Worm (Caenorhabditis elegans) whole organism, L4 larva: ENCODE data around the gene syx-16.
A peak's percentile ranks its signal among the peaks of the same experiment; 100 is the strongest.

ENCODE experiments used
- F37D6.2 ChIP-seq: sonication (generic microtip); optimal IDR thresholded peaks from 2 replicates; lab custom pipeline; 2016; ENCODE audit warnings: mild to moderate bottlenecking, missing genetic modification characterization, missing compliant biosample characterization
- F44E2.7 ChIP-seq: fragments of 200-800 bp; sonication (Bioruptor generic); IDR thresholded peaks from 2 replicates; pipeline ENCODE4 v2.1.2; 2022; ENCODE audit warnings: missing genetic modification characterization, missing compliant biosample characterization
- T20F7.1 ChIP-seq: fragments of 200-800 bp; sonication (Bioruptor generic); optimal IDR thresholded peaks from 2 replicates; lab custom pipeline; 2018; ENCODE audit warnings: mild to moderate bottlenecking, missing genetic modification characterization, missing compliant biosample characterization
- T26A8.4 ChIP-seq: fragments of 200-800 bp; sonication (Bioruptor generic); IDR thresholded peaks from 2 replicates; pipeline ENCODE4 v1.3.6; 2022; ENCODE audit warnings: missing genetic modification characterization, missing compliant biosample characterization
- aha-1 ChIP-seq: fragments of 150-350 bp; peaks from one replicate; lab custom pipeline; 2014; ENCODE audit warnings: missing biosample characterization, missing genetic modification characterization
- arid-1 ChIP-seq: fragments of 200-800 bp; sonication (Bioruptor generic); conservative IDR thresholded peaks from 2 replicates; pipeline ENCODE4 v1.3.6; 2022; ENCODE audit warnings: missing genetic modification reagents, missing genetic modification characterization, missing compliant biosample characterization
- ceh-82 ChIP-seq: sonication (generic microtip); optimal IDR thresholded peaks from 2 replicates; lab custom pipeline; 2017; ENCODE audit warnings: missing biosample characterization, missing genetic modification characterization
- ces-1 ChIP-seq: fragments of 150-350 bp; sonication (generic microtip); optimal IDR thresholded peaks from 4 replicates; lab custom pipeline; 2014; ENCODE audit warnings: missing biosample characterization, missing genetic modification reagents, missing genetic modification characterization
- ctbp-1 ChIP-seq: fragments of 200-800 bp; sonication (Bioruptor generic); IDR thresholded peaks from 2 replicates; pipeline ENCODE4 v1.3.6; 2022; ENCODE audit warnings: missing genetic modification reagents, missing genetic modification characterization, missing compliant biosample characterization
- daf-16 ChIP-seq, 3 experiments: sonication (generic microtip); optimal IDR thresholded peaks; 2 replicates each; lab custom pipeline; 2016 to 2017; ENCODE audit warnings: missing genetic modification characterization in 3 of 3, missing genetic modification reagents in 3 of 3, mild to moderate bottlenecking in 2 of 3, missing compliant biosample characterization in 2 of 3, missing biosample characterization in 1 of 3, moderate library complexity in 1 of 3
- daf-8 ChIP-seq: fragments of 200-800 bp; sonication (Bioruptor generic); IDR thresholded peaks from 2 replicates; pipeline ENCODE4 v1.3.6; 2022; ENCODE audit warnings: missing genetic modification characterization, missing compliant biosample characterization
- dmd-8 ChIP-seq: fragments of 200-800 bp; sonication (Bioruptor generic); IDR thresholded peaks from 2 replicates; pipeline ENCODE4 v1.3.6; 2022; ENCODE audit warnings: missing genetic modification characterization, missing compliant biosample characterization
- dpl-1 ChIP-seq: fragments of 150-350 bp; optimal IDR thresholded peaks from 2 replicates; lab custom pipeline; 2014; ENCODE audit warnings: missing biosample characterization, missing genetic modification reagents, missing genetic modification characterization
- duxl-1 ChIP-seq: sonication (generic microtip); optimal IDR thresholded peaks from 2 replicates; lab custom pipeline; 2016; ENCODE audit warnings: mild to moderate bottlenecking, missing genetic modification characterization, moderate library complexity, missing compliant biosample characterization; ENCODE audit not compliant: poor library complexity
- dve-1 ChIP-seq: sonication (generic microtip); optimal IDR thresholded peaks from 2 replicates; lab custom pipeline; 2017; ENCODE audit warnings: antibody characterized with exemption, mild to moderate bottlenecking, missing genetic modification characterization, missing compliant biosample characterization; ENCODE audit not compliant: insufficient read depth
- hlh-30 ChIP-seq: sonication (generic microtip); optimal IDR thresholded peaks from 2 replicates; lab custom pipeline; 2017; ENCODE audit warnings: antibody characterized with exemption, mild to moderate bottlenecking, missing genetic modification characterization, missing compliant biosample characterization; ENCODE audit not compliant: insufficient read depth
- lin-15B ChIP-seq: fragments of 150-350 bp; sonication (generic microtip); optimal IDR thresholded peaks from 3 replicates; lab custom pipeline; 2014; ENCODE audit warnings: missing biosample characterization, missing genetic modification characterization
- lin-38 ChIP-seq: fragments of 200-800 bp; sonication (Bioruptor generic); IDR thresholded peaks from 2 replicates; pipeline ENCODE4 v1.3.6; 2022; ENCODE audit warnings: missing genetic modification reagents, missing genetic modification characterization, missing compliant biosample characterization
- lsy-2 ChIP-seq, 2 experiments: fragments of 150-350 bp in 1 of 2; sonication (generic microtip) in 1 of 2; optimal IDR thresholded peaks; 2 replicates each; lab custom pipeline; 2014 to 2017; ENCODE audit warnings: missing biosample characterization in 2 of 2, missing genetic modification characterization in 2 of 2
- mep-1 ChIP-seq: fragments of 150-350 bp; sonication (generic microtip); optimal IDR thresholded peaks from 3 replicates; lab custom pipeline; 2014; ENCODE audit warnings: missing biosample characterization, missing genetic modification characterization
- mes-2 ChIP-seq: sonication (generic microtip); optimal IDR thresholded peaks from 2 replicates; lab custom pipeline; 2016; ENCODE audit warnings: missing genotype, mild to moderate bottlenecking, missing genetic modification characterization, missing compliant biosample characterization; ENCODE audit not compliant: poor library complexity, severe bottlenecking
- nhr-25 ChIP-seq: sonication (generic microtip); optimal IDR thresholded peaks from 2 replicates; lab custom pipeline; 2017; ENCODE audit warnings: missing genetic modification characterization, mild to moderate bottlenecking, missing compliant biosample characterization, antibody characterized with exemption, moderate library complexity, borderline replicate concordance; ENCODE audit not compliant: insufficient read depth
- nhr-42 ChIP-seq: fragments of 200-800 bp; sonication (Bioruptor generic); IDR thresholded peaks from 2 replicates; pipeline ENCODE4 v1.3.6; 2022; ENCODE audit warnings: missing genetic modification characterization, missing compliant biosample characterization
- nhr-48 ChIP-seq: sonication (generic microtip); optimal IDR thresholded peaks from 2 replicates; lab custom pipeline; 2016; ENCODE audit warnings: mild to moderate bottlenecking, missing genetic modification characterization, missing compliant biosample characterization
- nhr-6 ChIP-seq: fragments of 150-350 bp; optimal IDR thresholded peaks from 2 replicates; lab custom pipeline; 2014; ENCODE audit warnings: missing biosample characterization, missing genetic modification characterization
- nhr-76 ChIP-seq: fragments of 150-350 bp; optimal IDR thresholded peaks from 2 replicates; lab custom pipeline; 2014; ENCODE audit warnings: missing biosample characterization, missing genetic modification characterization
- php-3 ChIP-seq: fragments of 200-800 bp; sonication (Bioruptor generic); IDR thresholded peaks from 2 replicates; pipeline ENCODE4 v1.3.6; 2022; ENCODE audit warnings: missing genetic modification reagents, missing genetic modification characterization, missing compliant biosample characterization
- pqm-1 ChIP-seq: sonication (generic microtip); optimal IDR thresholded peaks from 2 replicates; lab custom pipeline; 2017; ENCODE audit warnings: missing biosample characterization, missing genetic modification characterization
- rbr-2 ChIP-seq: sonication (generic microtip); optimal IDR thresholded peaks from 2 replicates; lab custom pipeline; 2016; ENCODE audit warnings: missing genotype, missing genetic modification characterization, missing compliant biosample characterization
- spr-1 ChIP-seq: sonication (generic microtip); optimal IDR thresholded peaks from 2 replicates; lab custom pipeline; 2016; ENCODE audit warnings: mild to moderate bottlenecking, missing genetic modification characterization, missing compliant biosample characterization
- spr-3 ChIP-seq: fragments of 200-800 bp; sonication (Bioruptor generic); optimal IDR thresholded peaks from 2 replicates; lab custom pipeline; 2018; ENCODE audit warnings: mild to moderate bottlenecking, missing genetic modification characterization, missing compliant biosample characterization
- tag-97 ChIP-seq: fragments of 200-800 bp; sonication (Bioruptor generic); IDR thresholded peaks from 2 replicates; pipeline ENCODE4 v1.3.6; 2022; ENCODE audit warnings: missing genetic modification characterization, missing compliant biosample characterization
- unc-130 ChIP-seq: sonication (generic microtip); optimal IDR thresholded peaks from 2 replicates; lab custom pipeline; 2016; ENCODE audit warnings: missing genetic modification reagents, missing genetic modification characterization, missing compliant biosample characterization
- vab-7 ChIP-seq: fragments of 200-800 bp; sonication (Bioruptor generic); IDR thresholded peaks from 2 replicates; pipeline ENCODE4 v1.3.6; 2022; ENCODE audit warnings: missing genetic modification reagents, missing genetic modification characterization, missing compliant biosample characterization
- zfp-2 ChIP-seq: sonication (generic microtip); optimal IDR thresholded peaks from 2 replicates; lab custom pipeline; 2016; ENCODE audit warnings: mild to moderate bottlenecking, missing genetic modification characterization, missing compliant biosample characterization
- zfp-3 ChIP-seq: fragments of 200-800 bp; sonication (Bioruptor generic); conservative IDR thresholded peaks from 2 replicates; pipeline ENCODE4 v1.3.6; 2022; ENCODE audit warnings: missing genetic modification reagents, missing genetic modification characterization, missing compliant biosample characterization
- zip-2 ChIP-seq: fragments of 150-350 bp; optimal IDR thresholded peaks from 2 replicates; lab custom pipeline; 2014; ENCODE audit warnings: missing biosample characterization, missing genetic modification characterization
- ztf-7 ChIP-seq: fragments of 150-350 bp; optimal IDR thresholded peaks from 2 replicates; lab custom pipeline; 2014; ENCODE audit warnings: missing biosample characterization, missing genetic modification characterization

syx-16 gene

DNA sequence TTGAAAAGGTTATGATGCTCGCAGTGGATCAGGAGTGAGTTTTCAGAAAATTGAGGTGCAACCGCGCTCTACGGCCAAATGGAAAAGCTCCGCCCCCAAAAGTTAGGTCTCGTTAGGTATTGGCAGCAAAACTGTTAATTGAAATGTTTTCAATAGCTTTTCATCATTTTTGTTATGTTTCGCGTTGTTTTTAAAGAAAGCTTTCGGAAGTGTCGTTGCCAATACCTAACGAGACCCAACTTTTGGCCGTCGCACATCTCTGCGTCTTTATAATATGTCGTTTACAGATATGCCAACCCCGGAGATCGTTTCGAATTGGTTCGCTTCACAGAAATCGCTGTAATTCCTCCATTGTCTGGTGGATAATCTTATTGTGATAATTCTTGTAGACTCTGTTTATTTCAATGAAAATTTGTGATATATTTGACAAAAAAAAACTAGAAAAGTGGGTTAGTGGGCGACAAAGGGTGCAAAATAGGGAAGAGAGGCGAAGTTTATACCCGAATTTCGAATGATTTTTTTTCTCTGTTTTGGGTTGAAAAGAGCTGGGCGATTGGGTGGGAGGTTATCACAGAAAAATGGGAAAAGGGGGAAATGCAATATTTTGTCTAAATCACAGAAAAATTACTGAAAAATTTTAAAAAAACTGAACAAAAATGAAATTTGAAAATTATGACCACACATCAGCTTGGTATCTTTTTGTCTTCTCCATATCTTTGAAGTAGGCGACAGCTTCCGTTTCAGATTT, 12.4 kb downstream of the syx-16 start (continued):
- TF ChIP-seq unc-130 (GFP tag; lab: Kevin White, UChicago): no peak
- no peak for TF ChIP-seq daf-16 (GFP tag; optimal IDR thresholded peaks at IDR 0.05; lab: Kevin White, UChicago)
- peak; percentile 54 for TF ChIP-seq daf-16 (tag; optimal IDR thresholded peaks at IDR 0.05; lab: Kevin White, UChicago)
- TF ChIP-seq spr-3 (GFP tag; lab: Kevin White, UChicago): no peak
- no peak for TF ChIP-seq tag-97 (GFP tag; lab: Robert Waterston, UW)
- TF ChIP-seq aha-1 (tag; lab: Kevin White, UChicago): peak; percentile 97
- TF ChIP-seq, all 104 proteins: peak for 28

ce11 chrIII:5195690-5196089, 13.2 kb downstream of the syx-16 start, which contains the start of gene moc-6:
moc-6 (plus strand) TSS chrIII:5195990.
- no peak for TF ChIP-seq pqm-1 (tag; lab: Kevin White, UChicago)
- TF ChIP-seq nhr-48 (tag; lab: Kevin White, UChicago): no peak
- TF ChIP-seq lin-15B (tag; lab: Kevin White, UChicago): no peak
- TF ChIP-seq nhr-76 (tag; lab: Kevin White, UChicago): no peak
- no peak for TF ChIP-seq php-3 (GFP tag; lab: Robert Waterston, UW)
- no peak for TF ChIP-seq zfp-3
- no peak for TF ChIP-seq spr-1 (tag; lab: Kevin White, UChicago)
- TF ChIP-seq nhr-6 (tag; lab: Kevin White, UChicago): no peak
- TF ChIP-seq arid-1: no peak
- TF ChIP-seq mep-1: no peak
- no peak for TF ChIP-seq zip-2 (tag; lab: Kevin White, UChicago)
- TF ChIP-seq ztf-7 (tag; lab: Kevin White, UChicago): no peak
- TF ChIP-seq mes-2 (tag; lab: Kevin White, UChicago): no peak
- TF ChIP-seq ctbp-1: no peak
- TF ChIP-seq T20F7.1: no peak
- TF ChIP-seq nhr-42 (GFP tag; lab: Robert Waterston, UW): no peak
- no peak for TF ChIP-seq dmd-8

- TF ChIP-seq aha-1 (tag; lab: Kevin White, UChicago): no peak
- TF ChIP-seq nhr-25 (tag; lab: Kevin White, UChicago): no peak
- peak; percentile 39 for TF ChIP-seq hlh-30 (tag; lab: Kevin White, UChicago)
- no peak for TF ChIP-seq vab-7
- no peak for TF ChIP-seq F37D6.2
These were observed 15.6 kb downstream of the syx-16 start for ce11 chrIII:5193266-5193665.

- TF ChIP-seq zfp-2 (no peak), rbr-2 (tag; lab: Kevin White, UChicago) (no peak), mes-2 (tag; lab: Kevin White, UChicago) (peak; percentile 63), lsy-2 (tag; optimal IDR thresholded peaks at IDR 0.05; lab: Kevin White, UChicago) (peak in 1 of 2 experiments; percentile 65), hlh-30 (tag; lab: Kevin White, UChicago) (peak; percentile 39), F44E2.7 (GFP tag; lab: Robert Waterston, UW) (no peak), duxl-1 (tag; lab: Kevin White, UChicago) (no peak), ces-1 (GFP tag; lab: Kevin White, UChicago) (peak; percentile 6), T26A8.4 (GFP tag; lab: Robert Waterston, UW) (no peak), mep-1 (peak; percentile 28), zfp-3 (no peak), dve-1 (tag; lab: Kevin White, UChicago) (peak; percentile 33), lin-38 (GFP tag; lab: Robert Waterston, UW) (peak; percentile 75), F37D6.2 (no peak), ceh-82 (tag; lab: Kevin White, UChicago) (no peak), daf-8 (GFP tag; lab: Robert Waterston, UW) (no peak), spr-1 (tag; lab: Kevin White, UChicago) (no peak), ztf-7 (tag; lab: Kevin White, UChicago) (peak; percentile 9), dpl-1 (GFP tag; lab: Kevin White, UChicago) (peak; percentile 77)
These were observed 18.2 kb downstream of the syx-16 start, which contains the start of gene hira-1 for ce11 chrIII:5190671-5191174. hira-1 (plus strand) TSS chrIII:5191124.
